Fruit fly (Drosophila melanogaster): Measurements from ENCODE around the gene CkIIalpha-i1.

Gene CkIIalpha-i1

DNA sequence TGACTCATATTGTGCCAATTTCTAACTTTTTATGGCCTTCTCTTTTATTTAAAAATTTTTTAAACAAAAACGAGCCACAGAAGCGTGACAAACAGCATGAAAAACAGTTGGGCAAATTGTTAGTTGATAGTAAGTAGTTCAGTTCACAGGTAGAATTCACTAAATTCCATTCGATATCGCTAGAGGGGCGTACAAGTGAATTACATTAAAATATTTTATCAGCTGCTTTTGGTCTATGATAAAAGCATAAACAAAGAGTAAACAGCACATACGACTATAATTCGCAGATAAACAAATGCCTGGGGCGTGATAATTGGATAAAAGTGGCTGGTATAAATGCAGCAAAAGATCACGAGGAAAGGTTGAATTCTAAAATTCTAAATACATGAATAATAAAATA is 2.8 kb upstream of the CkIIalpha-i1 start (continued):
- TF ChIP-seq CG2202 (tag; optimal IDR thresholded peaks at IDR 0.05) (no peak), CG16813 (GFP tag; IDR thresholded peaks at IDR 0.05; ENCODE audit: partially characterized antibody) (no peak), Sry-β (GFP tag; optimal IDR thresholded peaks at IDR 0.05) (no peak), knrl (GFP tag; IDR thresholded peaks at IDR 0.05; ENCODE audit: partially characterized antibody) (no peak), Aef1 (GFP tag; IDR thresholded peaks at IDR 0.05) (no peak), CG1233 (GFP tag; optimal IDR thresholded peaks at IDR 0.05) (peak; percentile 37), CG16863 (GFP tag; optimal IDR thresholded peaks at IDR 0.05) (no peak), grn (GFP tag; optimal IDR thresholded peaks at IDR 0.05) (no peak), ftz-f1 (GFP tag; optimal IDR thresholded peaks at IDR 0.05) (no peak), Fer2 (tag; optimal IDR thresholded peaks at IDR 0.05) (no peak), CG8924 (tag; optimal IDR thresholded peaks at IDR 0.05) (no peak), da (GFP tag; optimal IDR thresholded peaks at IDR 0.05) (no peak), H15 (GFP tag; IDR thresholded peaks at IDR 0.05) (no peak), dm (GFP tag; optimal IDR thresholded peaks at IDR 0.05) (no peak), HLH54F (GFP tag; optimal IDR thresholded peaks at IDR 0.05) (no peak), ap (GFP tag; IDR thresholded peaks at IDR 0.05) (no peak), CG10147 (GFP tag; optimal IDR thresholded peaks at IDR 0.05) (no peak), CG17385 (GFP tag; optimal IDR thresholded peaks at IDR 0.05) (peak; percentile 38), tap (tag; optimal IDR thresholded peaks at IDR 0.05) (peak; percentile 36), CG43689 (GFP tag; IDR thresholded peaks at IDR 0.05) (no peak), CG4707 (GFP tag; optimal IDR thresholded peaks at IDR 0.05) (no peak), Camta (GFP tag; optimal IDR thresholded peaks at IDR 0.05) (no peak), Dad (GFP tag; optimal IDR thresholded peaks at IDR 0.05) (no peak), sqz (GFP tag; optimal IDR thresholded peaks at IDR 0.05) (no peak), CG17361 (GFP tag; IDR thresholded peaks at IDR 0.05) (no peak), CG8281 (tag; optimal IDR thresholded peaks at IDR 0.05) (no peak), dan (GFP tag; IDR thresholded peaks at IDR 0.05) (no peak), gt (GFP tag; IDR thresholded peaks at IDR 0.05) (no peak), unpg (GFP tag; optimal IDR thresholded peaks at IDR 0.05) (peak; percentile 9), CG14050 (GFP tag; IDR thresholded peaks at IDR 0.05) (no peak), CG11085 (GFP tag; IDR thresholded peaks at IDR 0.05) (no peak), pfk (GFP tag; optimal IDR thresholded peaks at IDR 0.05) (no peak), CG18764 (GFP tag; optimal IDR thresholded peaks at IDR 0.05) (no peak), C15 (GFP tag; IDR thresholded peaks at IDR 0.05) (no peak), CG6272 (GFP tag; IDR thresholded peaks at IDR 0.05) (no peak), PHDP (tag; optimal IDR thresholded peaks at IDR 0.05) (peak; percentile 34), GATAe (GFP tag; conservative IDR thresholded peaks at IDR 0.05) (no peak), CkIIα-i1 (GFP tag; IDR thresholded peaks at IDR 0.05) (no peak), pita (GFP tag; optimal IDR thresholded peaks at IDR 0.05) (no peak), CG18599 (GFP tag; optimal IDR thresholded peaks at IDR 0.05) (peak; percentile 38), Ets65A (GFP tag) (peak; percentile 5), gsb-n (tag; optimal IDR thresholded peaks at IDR 0.05) (no peak), CG15011 (GFP tag; optimal IDR thresholded peaks at IDR 0.05) (peak; percentile 48), bowl (GFP tag; IDR thresholded peaks at IDR 0.05) (no peak), fd102C (GFP tag; optimal IDR thresholded peaks at IDR 0.05) (no peak), aop (GFP tag; IDR thresholded peaks at IDR 0.05) (no peak), CG10431 (GFP tag; optimal IDR thresholded peaks at IDR 0.05) (no peak), Hmx (GFP tag; optimal IDR thresholded peaks at IDR 0.05) (no peak), CG11504 (tag; optimal IDR thresholded peaks at IDR 0.05) (no peak), onecut (GFP tag; IDR thresholded peaks at IDR 0.05) (no peak), wek (GFP tag; optimal IDR thresholded peaks at IDR 0.05) (peak; percentile 48), CTCF (GFP tag; optimal IDR thresholded peaks at IDR 0.05) (peak; percentile 16), gem (tag; optimal IDR thresholded peaks at IDR 0.05) (no peak)
